Fruit fly (Drosophila melanogaster) whole organism, embryonic: ENCODE results near the gene Neto.

Experiments
- BtbVII ChIP-seq: fragments of 200-800 bp; sonication (Bioruptor generic); optimal IDR thresholded peaks from 3 replicates; lab custom pipeline; 2017; ENCODE audit warnings: missing biosample characterization, mild to moderate bottlenecking, missing genetic modification characterization
- CG10654 ChIP-seq: fragments of 200-800 bp; sonication (Bioruptor generic); optimal IDR thresholded peaks from 2 replicates; lab custom pipeline; 2016; ENCODE audit warnings: missing biosample characterization, missing genetic modification characterization
- CG10959 ChIP-seq: fragments of 200-800 bp; sonication (Bioruptor generic); IDR thresholded peaks from 2 replicates; pipeline ENCODE4 v1.3.6; 2022; ENCODE audit warnings: missing biosample characterization, missing genetic modification characterization
- CG11247 ChIP-seq: fragments of 200-800 bp; sonication (Bioruptor generic); IDR thresholded peaks from 2 replicates; pipeline ENCODE4 v1.3.6; 2022; ENCODE audit warnings: missing biosample characterization, missing genetic modification characterization
- CG12744 ChIP-seq: fragments of 200-800 bp; sonication (Bioruptor generic); optimal IDR thresholded peaks from 2 replicates; lab custom pipeline; 2016; ENCODE audit warnings: missing biosample characterization, missing genetic modification characterization
- CG13123 ChIP-seq: fragments of 200-800 bp; sonication (Bioruptor generic); optimal IDR thresholded peaks from 2 replicates; lab custom pipeline; 2016; ENCODE audit warnings: missing biosample characterization, missing genetic modification characterization
- CG13424 ChIP-seq: fragments of 200-800 bp; sonication (Bioruptor generic); optimal IDR thresholded peaks from 2 replicates; lab custom pipeline; 2019; ENCODE audit warnings: missing biosample characterization, mild to moderate bottlenecking, missing genetic modification characterization, moderate library complexity
- CG1832 ChIP-seq: fragments of 200-800 bp; sonication (Bioruptor generic); optimal IDR thresholded peaks from 2 replicates; lab custom pipeline; 2017; ENCODE audit warnings: missing biosample characterization, mild to moderate bottlenecking, missing genetic modification characterization, inconsistent platforms
- CG2120 ChIP-seq: fragments of 200-800 bp; sonication (Bioruptor generic); optimal IDR thresholded peaks from 3 replicates; lab custom pipeline; 2016; ENCODE audit warnings: missing biosample characterization, missing genetic modification characterization
- CG3726 ChIP-seq: fragments of 200-800 bp; sonication (Bioruptor generic); IDR thresholded peaks from 3 replicates; pipeline ENCODE4, ENCODE4 v1.3.6; 2022; ENCODE audit warnings: missing biosample characterization, missing genetic modification characterization
- CG42726 ChIP-seq: fragments of 200-800 bp; sonication (Bioruptor generic); IDR thresholded peaks from 2 replicates; pipeline ENCODE4 v1.3.6; 2022; ENCODE audit warnings: missing biosample characterization, missing genetic modification characterization; ENCODE audit not compliant: partially characterized antibody
- CG4424 ChIP-seq: fragments of 200-800 bp; sonication (Bioruptor generic); optimal IDR thresholded peaks from 3 replicates; lab custom pipeline; 2016; ENCODE audit warnings: missing biosample characterization, missing genetic modification characterization
- CG4707 ChIP-seq: fragments of 200-800 bp; sonication (Bioruptor generic); optimal IDR thresholded peaks from 2 replicates; lab custom pipeline; 2018; ENCODE audit warnings: missing biosample characterization, mild to moderate bottlenecking, missing genetic modification characterization, moderate library complexity
- CG4730 ChIP-seq: fragments of 200-800 bp; sonication (Bioruptor generic); IDR thresholded peaks from 2 replicates; pipeline ENCODE4 v1.3.6; 2022; ENCODE audit warnings: missing biosample characterization, missing genetic modification characterization
- CG7745 ChIP-seq: fragments of 200-800 bp; sonication (Bioruptor generic); optimal IDR thresholded peaks from 2 replicates; lab custom pipeline; 2018; ENCODE audit warnings: missing biosample characterization, mild to moderate bottlenecking, missing genetic modification characterization, moderate library complexity
- CG8924 ChIP-seq: fragments of 200-800 bp; optimal IDR thresholded peaks from 3 replicates; lab custom pipeline; 2019; ENCODE audit warnings: missing biosample characterization, mild to moderate bottlenecking, missing genetic modification characterization, moderate library complexity
- Camta ChIP-seq: fragments of 200-800 bp; sonication (Bioruptor generic); optimal IDR thresholded peaks from 2 replicates; lab custom pipeline; 2016; ENCODE audit warnings: missing biosample characterization, missing genetic modification characterization
- D19A ChIP-seq: fragments of 200-800 bp; optimal IDR thresholded peaks from 3 replicates; lab custom pipeline; 2019; ENCODE audit warnings: missing biosample characterization, mild to moderate bottlenecking, missing genetic modification characterization, moderate library complexity
- Dfd ChIP-seq, 2 experiments: fragments of >200 bp; optimal IDR thresholded peaks; 2 replicates each; lab custom pipeline; 2017; ENCODE audit warnings: missing biosample characterization in 2 of 2, missing genetic modification characterization in 2 of 2
- Doc2 ChIP-seq: fragments of 200-800 bp; sonication (Bioruptor generic); IDR thresholded peaks from 2 replicates; pipeline ENCODE4 v1.3.6; 2022; ENCODE audit warnings: missing biosample characterization, missing genetic modification characterization
- E2f1 ChIP-seq: fragments of 200-800 bp; sonication (Bioruptor generic); IDR thresholded peaks from 2 replicates; pipeline ENCODE4 v1.3.6; 2022; ENCODE audit warnings: missing biosample characterization, missing genetic modification characterization
- E2f2 ChIP-seq: fragments of 200-800 bp; sonication (Bioruptor generic); IDR thresholded peaks from 2 replicates; pipeline ENCODE4 v1.3.6; 2022; ENCODE audit warnings: missing biosample characterization, missing genetic modification characterization
- Gsc ChIP-seq: fragments of 200-800 bp; sonication (Bioruptor generic); IDR thresholded peaks from 2 replicates; pipeline ENCODE4 v1.3.6; 2022; ENCODE audit warnings: missing biosample characterization, missing genetic modification characterization
- HmgD ChIP-seq: fragments of 200-800 bp; sonication (Bioruptor generic); optimal IDR thresholded peaks from 3 replicates; lab custom pipeline; 2016; ENCODE audit warnings: missing biosample characterization, missing genetic modification characterization
- Hr51 ChIP-seq, 2 experiments: fragments of 200-800 bp; sonication (Bioruptor generic); optimal IDR thresholded peaks; 2 replicates in 1 of 2; 3 replicates in 1 of 2; lab custom pipeline; 2016 to 2018; ENCODE audit warnings: missing biosample characterization in 2 of 2, missing genetic modification characterization in 2 of 2, mild to moderate bottlenecking in 1 of 2, moderate library complexity in 1 of 2
- Jarid2 ChIP-seq: fragments of 200-800 bp; sonication (Bioruptor generic); optimal IDR thresholded peaks from 3 replicates; lab custom pipeline; 2017; ENCODE audit warnings: mild to moderate bottlenecking, missing biosample characterization, missing genetic modification reagents, missing genetic modification characterization
- Lim3 ChIP-seq: fragments of 200-800 bp; sonication (Bioruptor generic); IDR thresholded peaks from 2 replicates; pipeline ENCODE4 v1.3.6; 2022; ENCODE audit warnings: missing biosample characterization, missing genetic modification characterization
- MESR4 ChIP-seq: fragments of 200-800 bp; sonication (Bioruptor generic); optimal IDR thresholded peaks from 2 replicates; lab custom pipeline; 2018; ENCODE audit warnings: missing biosample characterization, mild to moderate bottlenecking, missing genetic modification characterization, moderate library complexity
- Rfx ChIP-seq: fragments of 200-800 bp; sonication (Bioruptor generic); IDR thresholded peaks from 2 replicates; pipeline ENCODE4 v1.3.6; 2022; ENCODE audit warnings: missing biosample characterization, missing genetic modification characterization
- ab ChIP-seq: fragments of 200-800 bp; sonication (Bioruptor generic); optimal IDR thresholded peaks from 2 replicates; lab custom pipeline; 2016; ENCODE audit warnings: missing biosample characterization, missing genetic modification characterization
- ac ChIP-seq: fragments of 200-800 bp; sonication (Bioruptor generic); optimal IDR thresholded peaks from 3 replicates; lab custom pipeline; 2017; ENCODE audit warnings: missing biosample characterization, mild to moderate bottlenecking, missing genetic modification characterization
- croc ChIP-seq: fragments of 200-800 bp; sonication (Bioruptor generic); conservative IDR thresholded peaks from 3 replicates; pipeline ENCODE4 v1.3.6; 2022; ENCODE audit warnings: missing biosample characterization, missing genetic modification characterization
- danr ChIP-seq: fragments of 200-800 bp; sonication (Bioruptor generic); IDR thresholded peaks from 2 replicates; pipeline ENCODE4 v1.3.6; 2022; ENCODE audit warnings: missing biosample characterization, missing genetic modification characterization
- dati ChIP-seq: fragments of 200-800 bp; sonication (Bioruptor generic); IDR thresholded peaks from 2 replicates; pipeline ENCODE4 v1.3.6; 2022; ENCODE audit warnings: missing biosample characterization, missing genetic modification characterization
- ems ChIP-seq: fragments of 200-800 bp; sonication (Bioruptor generic); optimal IDR thresholded peaks from 3 replicates; lab custom pipeline; 2016; ENCODE audit warnings: missing biosample characterization, missing genetic modification characterization
- ewg ChIP-seq: fragments of 200-800 bp; sonication (Bioruptor generic); optimal IDR thresholded peaks from 3 replicates; lab custom pipeline; 2017; ENCODE audit warnings: mild to moderate bottlenecking, missing biosample characterization, missing genetic modification reagents, missing genetic modification characterization
- fd3F ChIP-seq: fragments of 200-800 bp; sonication (Bioruptor generic); optimal IDR thresholded peaks from 2 replicates; lab custom pipeline; 2018; ENCODE audit warnings: missing biosample characterization, mild to moderate bottlenecking, missing genetic modification characterization, moderate library complexity
- gfzf ChIP-seq: fragments of 200-800 bp; sonication (Bioruptor generic); optimal IDR thresholded peaks from 2 replicates; lab custom pipeline; 2016; ENCODE audit warnings: missing biosample characterization, mild to moderate bottlenecking, missing genetic modification characterization, moderate library complexity
- ham ChIP-seq: fragments of 200-800 bp; sonication (Bioruptor generic); IDR thresholded peaks from 2 replicates; pipeline ENCODE4 v1.3.6; 2022; ENCODE audit warnings: missing biosample characterization, missing genetic modification characterization
- insv ChIP-seq, 2 experiments: fragments of 200-800 bp; sonication (Bioruptor generic); optimal IDR thresholded peaks; 3 replicates each; lab custom pipeline; 2016 to 2018; ENCODE audit warnings: missing biosample characterization in 2 of 2, missing genetic modification characterization in 2 of 2
- kah ChIP-seq: fragments of 200-800 bp; sonication (Bioruptor generic); optimal IDR thresholded peaks from 2 replicates; lab custom pipeline; 2018; ENCODE audit warnings: missing biosample characterization, mild to moderate bottlenecking, missing genetic modification characterization
- klu ChIP-seq: fragments of 200-800 bp; sonication (Bioruptor generic); IDR thresholded peaks from 2 replicates; pipeline ENCODE4 v1.3.6; 2022; ENCODE audit warnings: missing biosample characterization, missing genetic modification characterization
- lab ChIP-seq: fragments of 200-800 bp; sonication (Bioruptor generic); optimal IDR thresholded peaks from 3 replicates; lab custom pipeline; 2017; ENCODE audit warnings: missing biosample characterization, missing genetic modification characterization, mild to moderate bottlenecking, moderate library complexity, missing genetic modification reagents
- lmd ChIP-seq: fragments of 200-800 bp; sonication (Bioruptor generic); IDR thresholded peaks from 2 replicates; pipeline ENCODE4 v1.3.6; 2022; ENCODE audit warnings: missing biosample characterization, missing genetic modification characterization
- luna ChIP-seq: fragments of 200-800 bp; sonication (Bioruptor generic); optimal IDR thresholded peaks from 2 replicates; lab custom pipeline; 2016; ENCODE audit warnings: missing biosample characterization, missing genetic modification characterization
- mirr ChIP-seq: fragments of 200-800 bp; sonication (Bioruptor generic); optimal IDR thresholded peaks from 3 replicates; lab custom pipeline; 2018; ENCODE audit warnings: missing biosample characterization, mild to moderate bottlenecking, missing genetic modification characterization
- repo ChIP-seq: fragments of 200-800 bp; sonication (Bioruptor generic); optimal IDR thresholded peaks from 2 replicates; lab custom pipeline; 2016; ENCODE audit warnings: missing biosample characterization, missing genetic modification characterization
- tin ChIP-seq: fragments of 200-800 bp; sonication (Bioruptor generic); optimal IDR thresholded peaks from 3 replicates; lab custom pipeline; 2016; ENCODE audit warnings: missing biosample characterization, missing genetic modification characterization
- tup ChIP-seq: fragments of 200-800 bp; sonication (Bioruptor generic); optimal IDR thresholded peaks from 2 replicates; lab custom pipeline; 2016; ENCODE audit warnings: missing biosample characterization, mild to moderate bottlenecking, missing genetic modification characterization, moderate library complexity
- twi ChIP-seq: fragments of 200-800 bp; optimal IDR thresholded peaks from 2 replicates; lab custom pipeline; 2019; ENCODE audit warnings: missing biosample characterization, mild to moderate bottlenecking, missing genetic modification characterization, moderate library complexity
- unpg ChIP-seq: fragments of 200-800 bp; sonication (Bioruptor generic); optimal IDR thresholded peaks from 3 replicates; lab custom pipeline; 2018; ENCODE audit warnings: missing biosample characterization, mild to moderate bottlenecking, missing genetic modification characterization, moderate library complexity

Gene Neto

DNA sequence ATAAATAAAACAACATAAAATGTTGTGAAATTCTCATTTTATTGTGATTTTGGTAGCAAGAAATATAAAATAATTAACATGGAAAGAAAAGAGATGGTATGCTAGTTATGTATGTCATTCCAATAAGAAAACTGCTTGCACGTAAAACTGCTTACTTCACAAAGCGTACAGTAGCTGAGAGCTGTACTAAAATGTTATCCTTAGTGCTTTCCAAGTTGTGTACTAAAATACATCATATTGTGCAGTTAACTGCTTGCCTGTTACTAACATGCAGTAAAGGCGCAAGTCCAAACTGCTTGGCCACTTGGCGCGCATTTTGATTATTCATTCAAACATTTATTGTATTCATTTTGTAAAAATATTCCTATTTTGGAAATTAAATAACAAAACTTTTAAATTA is 24.6 kb upstream of the Neto start (continued):
- TF ChIP-seq HmgD (peak; percentile 31), E2f2 (peak; percentile 92), MESR4 (no peak)
- TF ChIP-seq, all 482 proteins: peak for 37

dm6 chrX:13434065-13434464 is 11.6 kb upstream of the Neto start:
- TF ChIP-seq CG4424: no peak
- TF ChIP-seq fd3F (GFP tag; lab: Kevin White, UChicago): no peak
- TF ChIP-seq Jarid2 (GFP tag; lab: Kevin White, UChicago): no peak
- no peak for TF ChIP-seq dati (GFP tag; lab: Robert Waterston, UW)
- TF ChIP-seq D19A (tag; lab: Kevin White, UChicago): no peak
- peak; percentile 19 for TF ChIP-seq CG13424 (tag; lab: Kevin White, UChicago)
- TF ChIP-seq unpg (GFP tag; lab: Kevin White, UChicago): no peak
- no peak for TF ChIP-seq kah (GFP tag; lab: Kevin White, UChicago)
- no peak for TF ChIP-seq tup (GFP tag; lab: Kevin White, UChicago)
- TF ChIP-seq Dfd (GFP tag; optimal IDR thresholded peaks at IDR 0.05; lab: Kevin White, UChicago): no peak
- TF ChIP-seq ham: no peak
- no peak for TF ChIP-seq Doc2 (GFP tag; lab: Robert Waterston, UW)
- TF ChIP-seq E2f1 (GFP tag; lab: Robert Waterston, UW): 0 out of 2 replicates have a peak, but pooled peaks have one; percentile 27
- no peak for TF ChIP-seq ac
- TF ChIP-seq CG8924 (tag; lab: Kevin White, UChicago): no peak
- TF ChIP-seq CG12744: no peak
- TF ChIP-seq gfzf (GFP tag; lab: Kevin White, UChicago): no peak
- no peak for TF ChIP-seq Gsc (GFP tag; lab: Robert Waterston, UW)
- no peak for TF ChIP-seq CG7745 (tag; lab: Kevin White, UChicago)
- TF ChIP-seq Rfx: peak; percentile 42; the same call in 1 of the 2 replicates
- no peak for TF ChIP-seq BtbVII (GFP tag; lab: Kevin White, UChicago)
- TF ChIP-seq ems (GFP tag; lab: Kevin White, UChicago): no peak
- TF ChIP-seq CG10654 (GFP tag; lab: Kevin White, UChicago): no peak
- no peak for TF ChIP-seq danr (GFP tag; lab: Robert Waterston, UW)
- no peak for TF ChIP-seq Camta (GFP tag; lab: Kevin White, UChicago)
- no peak for TF ChIP-seq repo (GFP tag; lab: Kevin White, UChicago)
- TF ChIP-seq CG3726 (GFP tag; lab: Robert Waterston, UW): no peak
- no peak for TF ChIP-seq CG10959 (GFP tag; lab: Robert Waterston, UW)
- no peak for TF ChIP-seq CG42726
- TF ChIP-seq CG1832: no peak
- TF ChIP-seq CG4730 (GFP tag; lab: Robert Waterston, UW): no peak
- no peak for TF ChIP-seq tin
- TF ChIP-seq mirr (GFP tag; lab: Kevin White, UChicago): no peak
- TF ChIP-seq CG4707: no peak
- no peak for TF ChIP-seq klu
- TF ChIP-seq ewg (GFP tag; lab: Kevin White, UChicago): no peak
- peak; percentile 19; the same call in 1 of the 2 replicates for TF ChIP-seq lmd (GFP tag; lab: Robert Waterston, UW)
- no peak for TF ChIP-seq CG13123 (GFP tag; lab: Kevin White, UChicago)
- TF ChIP-seq insv (GFP tag; optimal IDR thresholded peaks at IDR 0.05; lab: Kevin White, UChicago): no peak
- peak; percentile 58 for TF ChIP-seq lab (GFP tag; lab: Kevin White, UChicago)
- TF ChIP-seq twi (tag; lab: Kevin White, UChicago): no peak
- TF ChIP-seq CG2120 (GFP tag; lab: Kevin White, UChicago): peak; percentile 37
- no peak for TF ChIP-seq croc (GFP tag; lab: Robert Waterston, UW)
- TF ChIP-seq CG11247 (GFP tag; lab: Robert Waterston, UW): peak; percentile 23; the same call in 1 of the 2 replicates
- no peak for TF ChIP-seq luna
- no peak for TF ChIP-seq ab
- TF ChIP-seq Lim3 (GFP tag; lab: Robert Waterston, UW): no peak
- peak in 1 of 2 experiments; percentile 10 for TF ChIP-seq Hr51 (GFP tag; optimal IDR thresholded peaks at IDR 0.05; lab: Kevin White, UChicago)
